Worm (Caenorhabditis elegans) whole organism, L3 larva: ENCODE data around the gene srz-1.

Experiments
- eor-1 ChIP-seq, 2 experiments: fragments of 150-350 bp; optimal IDR thresholded peaks; 2 replicates each; lab custom pipeline; 2014 to 2018; ENCODE audit warnings: missing biosample characterization in 2 of 2, missing genetic modification characterization in 2 of 2
- fkh-10 ChIP-seq: sonication (generic microtip); optimal IDR thresholded peaks from 2 replicates; lab custom pipeline; 2017; ENCODE audit warnings: missing biosample characterization, missing genetic modification reagents, missing genetic modification characterization
- lin-39 ChIP-seq: fragments of 150-350 bp; optimal IDR thresholded peaks from 2 replicates; lab custom pipeline; 2018; ENCODE audit warnings: missing biosample characterization, missing genetic modification reagents, missing genetic modification characterization

- no peak for TF ChIP-seq lin-39 (tag; lab: Kevin White, UChicago)
- TF ChIP-seq fkh-10 (GFP tag; lab: Kevin White, UChicago), result no peak
- no peak for TF ChIP-seq eor-1 (tag; optimal IDR thresholded peaks at IDR 0.05; lab: Kevin White, UChicago)
Observed at ce11 chrV:16675553-16675952, at the start of gene srz-1.
